Worm (Caenorhabditis elegans) whole organism, L2 larva: ENCODE results near the gene B0303.11.

Source experiments
- C34F6.9 ChIP-seq: fragments of 150-350 bp; optimal IDR thresholded peaks from 2 replicates; lab custom pipeline; 2014; ENCODE audit warnings: missing biosample characterization, missing genetic modification characterization
- F13H6.1 ChIP-seq: sonication (generic microtip); optimal IDR thresholded peaks from 2 replicates; lab custom pipeline; 2016; ENCODE audit warnings: missing genetic modification characterization, missing compliant biosample characterization
- R02D3.7 ChIP-seq: fragments of 150-350 bp; optimal IDR thresholded peaks from 2 replicates; lab custom pipeline; 2014; ENCODE audit warnings: missing biosample characterization, missing genetic modification characterization
- Y55F3AM.14 ChIP-seq: fragments of 200-800 bp; sonication (Bioruptor generic); optimal IDR thresholded peaks from 2 replicates; lab custom pipeline; 2018; ENCODE audit warnings: mild to moderate bottlenecking, missing genetic modification characterization, missing compliant biosample characterization
- ZK546.5 ChIP-seq: sonication (generic microtip); optimal IDR thresholded peaks from 2 replicates; lab custom pipeline; 2017; ENCODE audit warnings: missing biosample characterization, missing genetic modification characterization
- alr-1 ChIP-seq: fragments of 150-350 bp; optimal IDR thresholded peaks from 2 replicates; lab custom pipeline; 2014; ENCODE audit warnings: missing biosample characterization, missing genetic modification characterization
- aly-2 ChIP-seq: fragments of 150-350 bp; optimal IDR thresholded peaks from 2 replicates; lab custom pipeline; 2014; ENCODE audit warnings: missing biosample characterization, missing genetic modification characterization
- ama-1 ChIP-seq: fragments of 150-350 bp; optimal IDR thresholded peaks from 2 replicates; lab custom pipeline; 2018; ENCODE audit warnings: inconsistent platforms
- blmp-1 ChIP-seq: sonication (generic microtip); optimal IDR thresholded peaks from 2 replicates; lab custom pipeline; 2017; ENCODE audit warnings: missing genetic modification characterization, mild to moderate bottlenecking, missing compliant biosample characterization, antibody characterized with exemption, moderate library complexity; ENCODE audit not compliant: insufficient read depth
- ceh-16 ChIP-seq: fragments of 150-350 bp; optimal IDR thresholded peaks from 2 replicates; lab custom pipeline; 2014; ENCODE audit warnings: missing biosample characterization, missing genetic modification characterization
- ceh-82 ChIP-seq: fragments of 150-350 bp; optimal IDR thresholded peaks from 2 replicates; lab custom pipeline; 2014; ENCODE audit warnings: missing biosample characterization, missing genetic modification characterization
- crh-2 ChIP-seq: sonication (generic microtip); optimal IDR thresholded peaks from 2 replicates; lab custom pipeline; 2017; ENCODE audit warnings: missing biosample characterization, missing genetic modification characterization
- dmd-4 ChIP-seq: sonication (generic microtip); optimal IDR thresholded peaks from 2 replicates; lab custom pipeline; 2017; ENCODE audit warnings: missing biosample characterization, missing genetic modification characterization
- egl-27 ChIP-seq: sonication (generic microtip); optimal IDR thresholded peaks from 3 replicates; lab custom pipeline; 2017; ENCODE audit warnings: missing biosample characterization, missing genetic modification reagents, missing genetic modification characterization
- elt-1 ChIP-seq: fragments of 150-350 bp; optimal IDR thresholded peaks from 2 replicates; lab custom pipeline; 2014; ENCODE audit warnings: missing biosample characterization, missing genetic modification characterization
- elt-3 ChIP-seq: sonication (generic microtip); optimal IDR thresholded peaks from 2 replicates; lab custom pipeline; 2017; ENCODE audit warnings: missing biosample characterization, missing genetic modification characterization
- fos-1 ChIP-seq: fragments of 150-350 bp; optimal IDR thresholded peaks from 2 replicates; lab custom pipeline; 2014; ENCODE audit warnings: missing biosample characterization, missing genetic modification characterization
- gmeb-1 ChIP-seq: fragments of 150-350 bp; optimal IDR thresholded peaks from 2 replicates; lab custom pipeline; 2014; ENCODE audit warnings: missing biosample characterization, missing genetic modification characterization
- lin-11 ChIP-seq: fragments of 150-350 bp; sonication (generic microtip); optimal IDR thresholded peaks from 2 replicates; lab custom pipeline; 2014; ENCODE audit warnings: missing biosample characterization, missing genetic modification characterization, inconsistent platforms, mixed read lengths
- lin-13 ChIP-seq: fragments of 150-350 bp; optimal IDR thresholded peaks from 2 replicates; lab custom pipeline; 2014; ENCODE audit warnings: missing biosample characterization, missing genetic modification reagents, missing genetic modification characterization
- lin-39 ChIP-seq: fragments of 150-350 bp; optimal IDR thresholded peaks from 2 replicates; lab custom pipeline; 2014; ENCODE audit warnings: missing biosample characterization, missing genetic modification reagents, missing genetic modification characterization
- lsy-2 ChIP-seq, 2 experiments: fragments of 150-350 bp in 1 of 2; sonication (generic microtip) in 1 of 2; optimal IDR thresholded peaks; 2 replicates each; lab custom pipeline; 2014 to 2017; ENCODE audit warnings: missing biosample characterization in 2 of 2, missing genetic modification characterization in 2 of 2
- mab-5 ChIP-seq: fragments of 150-350 bp; optimal IDR thresholded peaks from 2 replicates; lab custom pipeline; 2014; ENCODE audit warnings: missing biosample characterization, missing genetic modification characterization
- mbf-1 ChIP-seq: sonication (generic microtip); optimal IDR thresholded peaks from 2 replicates; lab custom pipeline; 2017; ENCODE audit warnings: missing biosample characterization, missing genetic modification characterization
- mdl-1 ChIP-seq, 2 experiments: fragments of 150-350 bp in 1 of 2; sonication (generic microtip) in 1 of 2; optimal IDR thresholded peaks; 2 replicates each; lab custom pipeline; 2017; ENCODE audit warnings: missing biosample characterization in 2 of 2, missing genetic modification characterization in 2 of 2
- nhr-10 ChIP-seq: sonication (generic microtip); optimal IDR thresholded peaks from 2 replicates; lab custom pipeline; 2017; ENCODE audit warnings: missing biosample characterization, missing genetic modification characterization
- nhr-11 ChIP-seq: fragments of 150-350 bp; optimal IDR thresholded peaks from 2 replicates; lab custom pipeline; 2014; ENCODE audit warnings: missing biosample characterization, missing genetic modification characterization
- nhr-12 ChIP-seq: fragments of 150-350 bp; optimal IDR thresholded peaks from 2 replicates; lab custom pipeline; 2014; ENCODE audit warnings: missing biosample characterization, missing genetic modification characterization
- nhr-129 ChIP-seq: fragments of 150-350 bp; optimal IDR thresholded peaks from 2 replicates; lab custom pipeline; 2014; ENCODE audit warnings: missing biosample characterization, missing genetic modification characterization
- nhr-21 ChIP-seq: fragments of 150-350 bp; optimal IDR thresholded peaks from 2 replicates; lab custom pipeline; 2014; ENCODE audit warnings: missing biosample characterization, missing genetic modification characterization
- nhr-23 ChIP-seq: fragments of 150-350 bp; optimal IDR thresholded peaks from 2 replicates; lab custom pipeline; 2014; ENCODE audit warnings: missing biosample characterization, missing genetic modification reagents, missing genetic modification characterization
- nhr-237 ChIP-seq: fragments of 150-350 bp; optimal IDR thresholded peaks from 2 replicates; lab custom pipeline; 2014; ENCODE audit warnings: missing biosample characterization, missing genetic modification characterization
- nhr-25 ChIP-seq: fragments of 150-350 bp; sonication (generic microtip); optimal IDR thresholded peaks from 3 replicates; lab custom pipeline; 2014; ENCODE audit warnings: missing biosample characterization, missing genetic modification characterization
- nhr-6 ChIP-seq: fragments of 150-350 bp; optimal IDR thresholded peaks from 2 replicates; lab custom pipeline; 2014; ENCODE audit warnings: missing biosample characterization, missing genetic modification characterization
- nhr-77 ChIP-seq: fragments of 150-350 bp; optimal IDR thresholded peaks from 2 replicates; lab custom pipeline; 2014; ENCODE audit warnings: missing biosample characterization, missing genetic modification characterization
- peb-1 ChIP-seq: fragments of 150-350 bp; optimal IDR thresholded peaks from 2 replicates; lab custom pipeline; 2014; ENCODE audit warnings: missing biosample characterization, missing genetic modification characterization
- sem-4 ChIP-seq: fragments of 150-350 bp; optimal IDR thresholded peaks from 2 replicates; lab custom pipeline; 2014; ENCODE audit warnings: missing biosample characterization, missing genetic modification reagents, missing genetic modification characterization
- skn-1 ChIP-seq: sonication (generic microtip); optimal IDR thresholded peaks from 2 replicates; lab custom pipeline; 2017; ENCODE audit warnings: missing biosample characterization, missing genetic modification characterization
- sma-3 ChIP-seq: sonication (generic microtip); optimal IDR thresholded peaks from 2 replicates; lab custom pipeline; 2016; ENCODE audit warnings: missing genetic modification reagents, missing genetic modification characterization, missing compliant biosample characterization
- sma-9 ChIP-seq, 2 experiments: fragments of 150-350 bp in 1 of 2; sonication (generic microtip) in 1 of 2; optimal IDR thresholded peaks; 2 replicates each; lab custom pipeline; 2014 to 2016; ENCODE audit warnings: missing genetic modification characterization in 2 of 2, mild to moderate bottlenecking in 1 of 2, missing biosample characterization in 1 of 2, missing compliant biosample characterization in 1 of 2, missing genetic modification reagents in 1 of 2, moderate library complexity in 1 of 2
- snpc-4 ChIP-seq: fragments of 150-350 bp; optimal IDR thresholded peaks from 2 replicates; lab custom pipeline; 2014; ENCODE audit warnings: missing biosample characterization, missing genetic modification characterization
- unc-39 ChIP-seq: fragments of 150-350 bp; optimal IDR thresholded peaks from 2 replicates; lab custom pipeline; 2014; ENCODE audit warnings: missing biosample characterization, missing genetic modification characterization
- unc-55 ChIP-seq: fragments of 150-350 bp; sonication (generic microtip); optimal IDR thresholded peaks from 3 replicates; lab custom pipeline; 2014; ENCODE audit warnings: missing biosample characterization, missing genetic modification reagents, missing genetic modification characterization
- unc-62 ChIP-seq: fragments of 150-350 bp; optimal IDR thresholded peaks from 2 replicates; lab custom pipeline; 2014; ENCODE audit warnings: missing biosample characterization, missing genetic modification reagents, missing genetic modification characterization
- zag-1 ChIP-seq: fragments of 150-350 bp; optimal IDR thresholded peaks from 2 replicates; lab custom pipeline; 2014; ENCODE audit warnings: missing biosample characterization, missing genetic modification characterization
- ztf-1 ChIP-seq: fragments of 200-800 bp; sonication (Bioruptor generic); conservative IDR thresholded peaks from 2 replicates; pipeline ENCODE4 v1.3.6; 2022; ENCODE audit warnings: missing genetic modification characterization, missing compliant biosample characterization
- ztf-11 ChIP-seq: sonication (generic microtip); optimal IDR thresholded peaks from 2 replicates; lab custom pipeline; 2017; ENCODE audit warnings: missing biosample characterization, missing genetic modification characterization
- ztf-4 ChIP-seq: fragments of 150-350 bp; optimal IDR thresholded peaks from 2 replicates; lab custom pipeline; 2014; ENCODE audit warnings: missing biosample characterization, missing genetic modification characterization

B0303.11 gene

ce11 chrIII:8655412-8655811 lies 54.8 kb downstream of the B0303.11 start:
- no peak for TF ChIP-seq lin-39 (tag; lab: Kevin White, UChicago)
- TF ChIP-seq skn-1 (tag; lab: Kevin White, UChicago) = no peak
- TF ChIP-seq alr-1 = no peak
- TF ChIP-seq F13H6.1 (tag; lab: Kevin White, UChicago) = peak; percentile 1
- TF ChIP-seq sma-3 (GFP tag; lab: Kevin White, UChicago) = peak; percentile 50
- no peak for TF ChIP-seq unc-39 (tag; lab: Kevin White, UChicago)
- no peak for TF ChIP-seq sem-4 (tag; lab: Kevin White, UChicago)
- TF ChIP-seq nhr-6 (tag; lab: Kevin White, UChicago) = no peak
- peak; percentile 11 for TF ChIP-seq sma-9 (GFP tag; optimal IDR thresholded peaks at IDR 0.05; lab: Kevin White, UChicago)
- no peak for TF ChIP-seq sma-9 (tag; optimal IDR thresholded peaks at IDR 0.05; lab: Kevin White, UChicago)
- no peak for TF ChIP-seq elt-1 (tag; lab: Kevin White, UChicago)
- TF ChIP-seq elt-3 = no peak
- no peak for TF ChIP-seq lin-11
- no peak for TF ChIP-seq lsy-2 (tag; optimal IDR thresholded peaks at IDR 0.05; lab: Kevin White, UChicago)
- no peak for TF ChIP-seq fos-1 (tag; lab: Kevin White, UChicago)
- TF ChIP-seq snpc-4 (tag; lab: Kevin White, UChicago) = no peak
- TF ChIP-seq mdl-1 (tag; optimal IDR thresholded peaks at IDR 0.05; lab: Kevin White, UChicago) = no peak
- TF ChIP-seq mab-5 (tag; lab: Kevin White, UChicago) = no peak
- peak; percentile 55 for TF ChIP-seq nhr-25
- TF ChIP-seq mbf-1 (tag; lab: Kevin White, UChicago) = no peak
- TF ChIP-seq ceh-82 (tag; lab: Kevin White, UChicago) = no peak
- no peak for TF ChIP-seq blmp-1 (tag; lab: Kevin White, UChicago)
- TF ChIP-seq nhr-129 = no peak
- no peak for TF ChIP-seq gmeb-1 (tag; lab: Kevin White, UChicago)

ce11 chrIII:8654400-8654980 lies 55.7 kb downstream of the B0303.11 start:
- no peak for TF ChIP-seq gmeb-1 (tag; lab: Kevin White, UChicago)
- no peak for TF ChIP-seq nhr-11 (tag; lab: Kevin White, UChicago)
- TF ChIP-seq ama-1 = no peak
- no peak for TF ChIP-seq sma-3 (GFP tag; lab: Kevin White, UChicago)
- no peak for TF ChIP-seq ztf-1 (GFP tag; lab: Robert Waterston, UW)
- no peak for TF ChIP-seq nhr-21 (tag; lab: Kevin White, UChicago)
- TF ChIP-seq mab-5 (tag; lab: Kevin White, UChicago) = no peak
- TF ChIP-seq aly-2 (tag; lab: Kevin White, UChicago) = no peak
- TF ChIP-seq sem-4 (tag; lab: Kevin White, UChicago) = peak; percentile 17
- TF ChIP-seq R02D3.7 (tag; lab: Kevin White, UChicago) = no peak
- TF ChIP-seq nhr-25 = no peak
- TF ChIP-seq blmp-1 (tag; lab: Kevin White, UChicago) = peak; percentile 31
- TF ChIP-seq nhr-12 = no peak
- TF ChIP-seq Y55F3AM.14 = no peak
- TF ChIP-seq nhr-6 (tag; lab: Kevin White, UChicago) = no peak
- TF ChIP-seq nhr-10 = no peak
- no peak for TF ChIP-seq peb-1 (tag; lab: Kevin White, UChicago)
- no peak for TF ChIP-seq ZK546.5 (tag; lab: Kevin White, UChicago)
- TF ChIP-seq elt-1 (tag; lab: Kevin White, UChicago) = no peak
- TF ChIP-seq lin-11 = no peak
- no peak for TF ChIP-seq ztf-11 (tag; lab: Kevin White, UChicago)
- TF ChIP-seq unc-55 (GFP tag; lab: Kevin White, UChicago) = peak; percentile 3
- no peak for TF ChIP-seq mbf-1 (tag; lab: Kevin White, UChicago)
- peak; percentile 65 for TF ChIP-seq crh-2 (tag; lab: Kevin White, UChicago)
- TF ChIP-seq mdl-1 (tag; optimal IDR thresholded peaks at IDR 0.05; lab: Kevin White, UChicago) = no peak
- TF ChIP-seq ceh-82 (tag; lab: Kevin White, UChicago) = no peak
- no peak for TF ChIP-seq nhr-23
- peak; percentile 33 for TF ChIP-seq nhr-129
- TF ChIP-seq fos-1 (tag; lab: Kevin White, UChicago) = no peak
- no peak for TF ChIP-seq egl-27
- TF ChIP-seq F13H6.1 (tag; lab: Kevin White, UChicago) = peak; percentile 73
- peak in 1 of 2 experiments; percentile 40 for TF ChIP-seq lsy-2 (tag; optimal IDR thresholded peaks at IDR 0.05; lab: Kevin White, UChicago)
- no peak for TF ChIP-seq nhr-237 (tag; lab: Kevin White, UChicago)
- TF ChIP-seq snpc-4 (tag; lab: Kevin White, UChicago) = no peak
- TF ChIP-seq unc-62 = no peak
- no peak for TF ChIP-seq ceh-16
- no peak for TF ChIP-seq elt-3
- peak; percentile 12 for TF ChIP-seq lin-13 (GFP tag; lab: Kevin White, UChicago)
- no peak for TF ChIP-seq alr-1
- TF ChIP-seq lin-39 (tag; lab: Kevin White, UChicago) = no peak
- no peak for TF ChIP-seq dmd-4 (tag; lab: Kevin White, UChicago)
- peak; percentile 25 for TF ChIP-seq C34F6.9 (tag; lab: Kevin White, UChicago)
- TF ChIP-seq sma-9 (GFP tag; optimal IDR thresholded peaks at IDR 0.05; lab: Kevin White, UChicago) = peak; percentile 56
- no peak for TF ChIP-seq sma-9 (tag; optimal IDR thresholded peaks at IDR 0.05; lab: Kevin White, UChicago)
- TF ChIP-seq skn-1 (tag; lab: Kevin White, UChicago) = no peak
- TF ChIP-seq nhr-77 (tag; lab: Kevin White, UChicago) = no peak
- TF ChIP-seq unc-39 (tag; lab: Kevin White, UChicago) = no peak
- no peak for TF ChIP-seq zag-1 (tag; lab: Kevin White, UChicago)
- peak; percentile 36 for TF ChIP-seq ztf-4
- TF ChIP-seq, all 48 proteins: peak for 11
